Worm (Caenorhabditis elegans) whole organism, midembryonic: ENCODE results near the gene cld-1.

Experiments used
- T22C8.4 ChIP-seq: fragments of 200-800 bp; sonication (Bioruptor generic); IDR thresholded peaks from 2 replicates; pipeline ENCODE4 v1.3.6; 2022; ENCODE audit warnings: missing genetic modification characterization, missing compliant biosample characterization
- cog-1 ChIP-seq: sonication (generic microtip); optimal IDR thresholded peaks from 2 replicates; lab custom pipeline; 2016; ENCODE audit warnings: missing genetic modification characterization, missing compliant biosample characterization
- klf-2 ChIP-seq: fragments of 200-800 bp; sonication (Bioruptor generic); conservative IDR thresholded peaks from 2 replicates; pipeline ENCODE4 v1.3.6; 2022; ENCODE audit warnings: missing genetic modification reagents, missing genetic modification characterization, missing compliant biosample characterization
- med-1 ChIP-seq: sonication (generic microtip); optimal IDR thresholded peaks from 2 replicates; lab custom pipeline; 2017; ENCODE audit warnings: missing genetic modification characterization, mild to moderate bottlenecking, missing compliant biosample characterization, antibody characterized with exemption, missing genetic modification reagents; ENCODE audit not compliant: insufficient read depth
- ref-1 ChIP-seq: fragments of 200-800 bp; sonication (Bioruptor generic); conservative IDR thresholded peaks from 2 replicates; pipeline ENCODE4 v1.3.6; 2022; ENCODE audit warnings: missing genetic modification reagents, missing genetic modification characterization, missing compliant biosample characterization
- tab-1 ChIP-seq: fragments of 200-800 bp; sonication (Bioruptor generic); IDR thresholded peaks from 2 replicates; pipeline ENCODE4 v1.3.6; 2022; ENCODE audit warnings: missing genetic modification characterization, missing compliant biosample characterization

- TF ChIP-seq klf-2 (no peak), med-1 (GFP tag; lab: Kevin White, UChicago) (no peak), tab-1 (no peak), ref-1 (no peak), T22C8.4 (GFP tag; lab: Robert Waterston, UW) (no peak), cog-1 (tag; lab: Kevin White, UChicago) (no peak)
Measured at ce11 chrIV:12909871-12910270, 26.2 kb downstream of the cld-1 start, which contains the start of gene K08D8.4.
